Worm (Caenorhabditis elegans): ENCODE data around the gene npr-1.

The npr-1 gene

ce11 chrX:4769885-4770284 lies at the start of gene npr-1:
npr-1 (minus strand) TSS chrX:4769985.
- TF ChIP-seq C34B4.2 (tag; optimal IDR thresholded peaks at IDR 0.05), result no peak
- TF ChIP-seq mep-1 (tag; optimal IDR thresholded peaks at IDR 0.05), result no peak
- no peak for TF ChIP-seq mab-9 (GFP tag; IDR thresholded peaks at IDR 0.05)
- TF ChIP-seq jun-1 (tag; optimal IDR thresholded peaks at IDR 0.05), result no peak
- TF ChIP-seq tbx-2 (tag; optimal IDR thresholded peaks at IDR 0.05), result no peak
- TF ChIP-seq sox-4 (tag; optimal IDR thresholded peaks at IDR 0.05), result no peak
- no peak for TF ChIP-seq zip-4 (GFP tag; optimal IDR thresholded peaks at IDR 0.05)
- no peak for TF ChIP-seq dpl-1 (GFP tag; optimal IDR thresholded peaks at IDR 0.05)
- no peak for TF ChIP-seq xbp-1 (tag; optimal IDR thresholded peaks at IDR 0.05)
- no peak for TF ChIP-seq nhr-90 (tag; optimal IDR thresholded peaks at IDR 0.05; ENCODE audit: poor library complexity)
- no peak for TF ChIP-seq snpc-4 (tag; optimal IDR thresholded peaks at IDR 0.05)
- TF ChIP-seq sptf-1 (tag; optimal IDR thresholded peaks at IDR 0.05), result no peak
- no peak for TF ChIP-seq blmp-1 (tag; optimal IDR thresholded peaks at IDR 0.05)
- TF ChIP-seq mef-2 (tag; optimal IDR thresholded peaks at IDR 0.05), result no peak
- TF ChIP-seq nhr-12 (tag; optimal IDR thresholded peaks at IDR 0.05), result no peak
- no peak for TF ChIP-seq egl-27 (tag; optimal IDR thresholded peaks at IDR 0.05)
- TF ChIP-seq elt-3 (tag; optimal IDR thresholded peaks at IDR 0.05), result no peak

- TF ChIP-seq tlp-1 (tag; optimal IDR thresholded peaks at IDR 0.05) (no peak), nhr-20 (tag; optimal IDR thresholded peaks at IDR 0.05) (peak; percentile 10), fos-1 (tag; optimal IDR thresholded peaks at IDR 0.05) (no peak), mab-9 (GFP tag; IDR thresholded peaks at IDR 0.05) (no peak), pqm-1 (tag; optimal IDR thresholded peaks at IDR 0.05) (peak; percentile 87), unc-86 (tag; optimal IDR thresholded peaks at IDR 0.05) (no peak), elt-2 (tag; optimal IDR thresholded peaks at IDR 0.05) (peak; percentile 73), lin-35 (GFP tag; optimal IDR thresholded peaks at IDR 0.05) (peak in 1 of 2 experiments; percentile 27), nhr-47 (tag; optimal IDR thresholded peaks at IDR 0.05) (no peak)
Measured at ce11 chrX:4818872-4819271, 49.1 kb upstream of the npr-1 start.

DNA sequence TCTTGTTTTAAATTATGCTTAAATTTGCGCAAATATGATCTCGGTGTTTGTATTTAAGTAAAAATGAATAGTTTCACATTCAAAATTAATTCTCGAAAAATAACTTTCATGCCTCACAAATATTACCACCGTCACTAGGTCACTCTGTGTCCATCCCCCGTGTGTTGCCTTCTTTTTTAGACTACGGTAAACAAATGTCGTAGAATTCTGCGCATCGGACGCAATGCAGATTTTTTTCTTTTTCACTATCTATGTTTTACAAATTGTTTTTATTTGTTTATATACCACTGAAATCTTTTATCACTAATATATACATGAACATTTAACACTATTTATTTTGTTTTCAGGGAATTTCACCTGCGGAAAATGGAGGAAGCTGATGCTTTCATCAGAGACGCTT lies 48.5 kb upstream of the npr-1 start, which contains the start of gene R08E3.3:
Gene R08E3.3, plus strand, starts transcription at position 342 of the 400 bp plus-strand sequence.
- TF ChIP-seq swsn-7 (tag; optimal IDR thresholded peaks at IDR 0.05) (peak; percentile 34), efl-1 (optimal IDR thresholded peaks at IDR 0.05) (peak; percentile 3 to 25), efl-1 (GFP tag; optimal IDR thresholded peaks at IDR 0.05 in 1 of 2) (peak in 1 of 2 experiments; percentile 93), mep-1 (tag; optimal IDR thresholded peaks at IDR 0.05) (peak; percentile 68), F16B12.6 (tag; optimal IDR thresholded peaks at IDR 0.05) (peak; percentile 79), nhr-71 (tag; optimal IDR thresholded peaks at IDR 0.05) (peak; percentile 56), elt-2 (tag; optimal IDR thresholded peaks at IDR 0.05) (peak; percentile 29), lir-3 (tag; optimal IDR thresholded peaks at IDR 0.05; ENCODE audit: poor library complexity) (no peak), snpc-4 (tag; optimal IDR thresholded peaks at IDR 0.05) (peak; percentile 4), nhr-85 (tag) (peak; percentile 71), blmp-1 (tag; optimal IDR thresholded peaks at IDR 0.05) (peak; percentile 70), nhr-28 (tag; optimal IDR thresholded peaks at IDR 0.05) (no peak), sox-4 (tag; optimal IDR thresholded peaks at IDR 0.05) (no peak), xbp-1 (tag; optimal IDR thresholded peaks at IDR 0.05) (peak; percentile 44), unc-98 (GFP tag; IDR thresholded peaks at IDR 0.05) (no peak), C16A3.4 (tag; optimal IDR thresholded peaks at IDR 0.05) (peak; percentile 54), lin-35 (GFP tag; optimal IDR thresholded peaks at IDR 0.05) (peak; percentile 33 to 52), unc-30 (tag; optimal IDR thresholded peaks at IDR 0.05) (no peak), lsy-2 (tag; optimal IDR thresholded peaks at IDR 0.05) (peak; percentile 94 to 98), irx-1 (tag; optimal IDR thresholded peaks at IDR 0.05) (peak; percentile 25), dpl-1 (GFP tag; optimal IDR thresholded peaks at IDR 0.05) (peak in 2 of 3 experiments; percentile 11 to 34), nhr-76 (tag; optimal IDR thresholded peaks at IDR 0.05) (no peak), dsc-1 (tag; optimal IDR thresholded peaks at IDR 0.05) (no peak), rnt-1 (tag; optimal IDR thresholded peaks at IDR 0.05) (peak; percentile 2), snu-23 (GFP tag; optimal IDR thresholded peaks at IDR 0.05) (peak; percentile 61), nhr-20 (tag; optimal IDR thresholded peaks at IDR 0.05) (peak; percentile 37), ces-1 (GFP tag; optimal IDR thresholded peaks at IDR 0.05) (no peak)
